Fruit fly (Drosophila melanogaster): ENCODE measurements around the gene TyrR.

TyrR gene

dm6 chr3R:17703024-17703690 is 59.8 kb downstream of the TyrR start (continued):
- no peak for TF ChIP-seq az2 (GFP tag; optimal IDR thresholded peaks at IDR 0.05)
- TF ChIP-seq kni (GFP tag; optimal IDR thresholded peaks at IDR 0.05), result no peak
- no peak for TF ChIP-seq CG6813 (GFP tag; optimal IDR thresholded peaks at IDR 0.05)
- TF ChIP-seq ATbp (GFP tag; optimal IDR thresholded peaks at IDR 0.05), result no peak
- no peak for TF ChIP-seq CG12219 (GFP tag; optimal IDR thresholded peaks at IDR 0.05)
- no peak for TF ChIP-seq CG10462 (GFP tag; optimal IDR thresholded peaks at IDR 0.05)
- TF ChIP-seq CG15479 (GFP tag; optimal IDR thresholded peaks at IDR 0.05), result peak; percentile 3
- peak; percentile 58 for TF ChIP-seq CG11504 (tag; optimal IDR thresholded peaks at IDR 0.05)
- TF ChIP-seq MBD-R2 (GFP tag; IDR thresholded peaks at IDR 0.05), result no peak
- no peak for TF ChIP-seq sisA (GFP tag; IDR thresholded peaks at IDR 0.05)
- TF ChIP-seq CG3995 (GFP tag; optimal IDR thresholded peaks at IDR 0.05), result no peak
- TF ChIP-seq Six4 (GFP tag; optimal IDR thresholded peaks at IDR 0.05), result no peak
- TF ChIP-seq Sox100B (GFP tag; optimal IDR thresholded peaks at IDR 0.05), result peak; percentile 27
- TF ChIP-seq bsh (GFP tag; optimal IDR thresholded peaks at IDR 0.05), result peak in 1 of 2 experiments; percentile 78
- TF ChIP-seq CG10565 (GFP tag; optimal IDR thresholded peaks at IDR 0.05), result no peak
- TF ChIP-seq Max (GFP tag; optimal IDR thresholded peaks at IDR 0.05), result no peak
- no peak for TF ChIP-seq yki (optimal IDR thresholded peaks at IDR 0.05)
- no peak for TF ChIP-seq CG4328 (GFP tag; optimal IDR thresholded peaks at IDR 0.05)
- no peak for TF ChIP-seq Mrtf (GFP tag; IDR thresholded peaks at IDR 0.05)
- no peak for TF ChIP-seq ewg (GFP tag; optimal IDR thresholded peaks at IDR 0.05)
- TF ChIP-seq exex (tag; optimal IDR thresholded peaks at IDR 0.05), result no peak
- TF ChIP-seq CG8281 (tag; optimal IDR thresholded peaks at IDR 0.05), result no peak
- TF ChIP-seq NC2α (GFP tag; optimal IDR thresholded peaks at IDR 0.05), result no peak
- no peak for TF ChIP-seq CG15269 (tag; optimal IDR thresholded peaks at IDR 0.05)
- peak; percentile 35; the same call in 1 of the 2 replicates for TF ChIP-seq Ptx1 (GFP tag; IDR thresholded peaks at IDR 0.05)
- TF ChIP-seq row (GFP tag; IDR thresholded peaks at IDR 0.05), result peak; percentile 20; the same call in 2 of the 3 replicates
- no peak for TF ChIP-seq danr (GFP tag; IDR thresholded peaks at IDR 0.05)
- TF ChIP-seq Pdp1 (GFP tag; optimal IDR thresholded peaks at IDR 0.05), result no peak
- TF ChIP-seq E2f1 (GFP tag; IDR thresholded peaks at IDR 0.05), result no peak
- TF ChIP-seq corto (GFP tag; optimal IDR thresholded peaks at IDR 0.05), result peak; percentile 33
- TF ChIP-seq br (optimal IDR thresholded peaks at IDR 0.05), result no peak
- TF ChIP-seq CG18619 (GFP tag; optimal IDR thresholded peaks at IDR 0.05), result no peak
- TF ChIP-seq amos (GFP tag; IDR thresholded peaks at IDR 0.05; ENCODE audit: partially characterized antibody), result no peak
- no peak for TF ChIP-seq Nf-YC (tag; optimal IDR thresholded peaks at IDR 0.05)
- no peak for TF ChIP-seq CG1602 (GFP tag; optimal IDR thresholded peaks at IDR 0.05)
- TF ChIP-seq kah (GFP tag; optimal IDR thresholded peaks at IDR 0.05), result no peak
- TF ChIP-seq fu2 (GFP tag; optimal IDR thresholded peaks at IDR 0.05), result no peak
- no peak for TF ChIP-seq CG13775 (GFP tag; optimal IDR thresholded peaks at IDR 0.05)
- no peak for TF ChIP-seq CG11696 (GFP tag; IDR thresholded peaks at IDR 0.05)
- TF ChIP-seq ci (GFP tag; IDR thresholded peaks at IDR 0.05), result peak; percentile 49; the same call in 1 of the 3 replicates
- TF ChIP-seq Mes4 (GFP tag; optimal IDR thresholded peaks at IDR 0.05), result no peak
- no peak for TF ChIP-seq repo (GFP tag; optimal IDR thresholded peaks at IDR 0.05)
- no peak for TF ChIP-seq CG9437 (GFP tag; optimal IDR thresholded peaks at IDR 0.05)
- TF ChIP-seq pan (optimal IDR thresholded peaks at IDR 0.05), result no peak
- TF ChIP-seq pan (GFP tag; optimal IDR thresholded peaks at IDR 0.05 in 1 of 2, IDR thresholded peaks at IDR 0.05 in 1 of 2), result no peak
- TF ChIP-seq lola (GFP tag; optimal IDR thresholded peaks at IDR 0.05), result no peak
- no peak for TF ChIP-seq CG12744 (GFP tag; optimal IDR thresholded peaks at IDR 0.05)

Data from whole organism, embryonic.